Worm (Caenorhabditis elegans) whole organism, mixed stage, embryonic: ENCODE measurements around the gene zyg-12.

Source experiments
- blmp-1 ChIP-seq: fragments of 150-350 bp; optimal IDR thresholded peaks from 2 replicates; lab custom pipeline; 2014; ENCODE audit warnings: missing biosample characterization, missing genetic modification characterization
- elt-1 ChIP-seq: sonication (generic microtip); optimal IDR thresholded peaks from 2 replicates; lab custom pipeline; 2017; ENCODE audit warnings: missing genetic modification characterization, mild to moderate bottlenecking, missing compliant biosample characterization, antibody characterized with exemption, moderate library complexity, borderline replicate concordance; ENCODE audit not compliant: insufficient read depth
- hlh-1 ChIP-seq: fragments of 150-350 bp; optimal IDR thresholded peaks from 2 replicates; lab custom pipeline; 2014; ENCODE audit warnings: missing biosample characterization, missing genetic modification reagents, missing genetic modification characterization
- lin-13 ChIP-seq: fragments of 150-350 bp; optimal IDR thresholded peaks from 2 replicates; lab custom pipeline; 2014; ENCODE audit warnings: missing biosample characterization, missing genetic modification characterization
- mep-1 ChIP-seq: fragments of 150-350 bp; optimal IDR thresholded peaks from 2 replicates; lab custom pipeline; 2017; ENCODE audit warnings: missing biosample characterization, missing genetic modification reagents, missing genetic modification characterization, inconsistent platforms
- nhr-12 ChIP-seq: fragments of 150-350 bp; optimal IDR thresholded peaks from 2 replicates; lab custom pipeline; 2014; ENCODE audit warnings: missing biosample characterization, missing genetic modification characterization
- nhr-237 ChIP-seq: fragments of 150-350 bp; optimal IDR thresholded peaks from 2 replicates; lab custom pipeline; 2014; ENCODE audit warnings: missing biosample characterization, missing genetic modification characterization
- nhr-76 ChIP-seq: sonication (generic microtip); optimal IDR thresholded peaks from 2 replicates; lab custom pipeline; 2017; ENCODE audit warnings: missing biosample characterization, missing genetic modification characterization
- snpc-4 ChIP-seq: fragments of 150-350 bp; optimal IDR thresholded peaks from 2 replicates; lab custom pipeline; 2014; ENCODE audit warnings: missing biosample characterization, missing genetic modification characterization
- tbx-8 ChIP-seq: fragments of 200-800 bp; sonication (Bioruptor generic); optimal IDR thresholded peaks from 2 replicates; lab custom pipeline; 2018; ENCODE audit warnings: mild to moderate bottlenecking, missing genetic modification characterization, moderate library complexity, missing compliant biosample characterization
- unc-62 ChIP-seq: fragments of 150-350 bp; optimal IDR thresholded peaks from 2 replicates; lab custom pipeline; 2014; ENCODE audit warnings: missing biosample characterization, missing genetic modification reagents, missing genetic modification characterization
- ztf-11 ChIP-seq: fragments of 150-350 bp; optimal IDR thresholded peaks from 2 replicates; lab custom pipeline; 2014; ENCODE audit warnings: missing biosample characterization, missing genetic modification characterization

ce11 chrII:4905331-4905730, 44.4 kb upstream of the zyg-12 start:
- no peak for TF ChIP-seq nhr-76
- TF ChIP-seq ztf-11: no peak
- no peak for TF ChIP-seq blmp-1 (tag; lab: Kevin White, UChicago)
- TF ChIP-seq lin-13 (tag; lab: Kevin White, UChicago): no peak
- no peak for TF ChIP-seq snpc-4 (tag; lab: Kevin White, UChicago)
- TF ChIP-seq nhr-237 (tag; lab: Kevin White, UChicago): no peak
- no peak for TF ChIP-seq unc-62 (GFP tag; lab: Kevin White, UChicago)
- no peak for TF ChIP-seq nhr-12 (tag; lab: Kevin White, UChicago)
- TF ChIP-seq hlh-1 (tag; lab: Kevin White, UChicago): no peak
- no peak for TF ChIP-seq mep-1 (tag; lab: Kevin White, UChicago)
- TF ChIP-seq tbx-8: no peak
- no peak for TF ChIP-seq elt-1
